Worm (Caenorhabditis elegans): ENCODE measurements around the gene D1054.10.

The D1054.10 gene

DNA sequence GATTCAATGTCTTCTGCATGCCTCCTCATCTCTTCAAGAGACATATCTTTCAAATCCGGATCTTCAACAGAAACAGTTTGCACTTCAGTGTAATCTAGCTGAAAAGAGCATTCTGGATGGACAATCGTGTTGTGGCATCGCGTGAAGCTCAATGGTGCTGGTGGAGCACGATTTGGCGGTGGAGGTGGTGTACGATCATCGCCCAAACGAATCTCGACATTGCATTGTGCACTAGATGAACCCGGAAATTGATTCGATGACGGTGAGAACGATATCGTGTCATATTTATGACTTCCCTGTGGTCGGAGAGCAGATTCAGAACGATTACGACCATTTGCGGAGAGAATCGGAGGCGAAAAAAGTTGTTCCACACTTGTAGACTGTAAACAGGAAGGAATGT lies 19.5 kb downstream of the D1054.10 start:
- TF ChIP-seq ceh-22 (tag; optimal IDR thresholded peaks at IDR 0.05) (no peak), ceh-24 (tag; optimal IDR thresholded peaks at IDR 0.05) (no peak), ceh-2 (tag; optimal IDR thresholded peaks at IDR 0.05) (no peak), pros-1 (tag; optimal IDR thresholded peaks at IDR 0.05) (no peak), syd-9 (tag; optimal IDR thresholded peaks at IDR 0.05) (no peak), gmeb-2 (tag; optimal IDR thresholded peaks at IDR 0.05) (no peak), ttx-3 (tag; optimal IDR thresholded peaks at IDR 0.05) (no peak), ceh-34 (tag; optimal IDR thresholded peaks at IDR 0.05) (no peak), tbx-2 (tag; optimal IDR thresholded peaks at IDR 0.05) (no peak), unc-55 (GFP tag; optimal IDR thresholded peaks at IDR 0.05) (no peak), sox-2 (GFP tag; IDR thresholded peaks at IDR 0.05) (no peak), che-1 (tag; optimal IDR thresholded peaks at IDR 0.05) (no peak), elt-4 (tag; optimal IDR thresholded peaks at IDR 0.05) (no peak), ceh-18 (tag; optimal IDR thresholded peaks at IDR 0.05) (no peak), Y22D7AL.16 (tag; optimal IDR thresholded peaks at IDR 0.05) (no peak), pha-4 (tag; optimal IDR thresholded peaks at IDR 0.05) (no peak), hlh-8 (tag; optimal IDR thresholded peaks at IDR 0.05) (no peak), hlh-15 (tag; optimal IDR thresholded peaks at IDR 0.05) (no peak), zip-5 (tag; optimal IDR thresholded peaks at IDR 0.05) (no peak)

DNA sequence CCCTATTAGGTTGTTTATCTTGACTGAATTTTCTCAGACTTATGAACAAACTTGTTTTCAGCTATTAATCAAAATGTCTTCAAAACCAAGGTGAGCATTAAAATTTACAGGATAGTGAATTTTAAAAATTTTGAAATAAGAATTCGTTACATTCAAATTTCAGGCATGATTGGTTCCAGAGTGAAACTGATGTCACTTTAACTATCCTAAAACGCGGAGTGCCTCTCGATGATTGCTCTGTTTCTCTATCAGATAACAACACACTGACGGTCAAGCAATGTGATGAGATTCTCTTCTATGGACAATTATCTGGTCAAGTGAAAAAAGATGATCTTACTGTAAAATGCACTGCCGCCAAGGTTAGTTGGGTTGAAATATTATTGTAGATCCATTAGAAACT lies 21.3 kb downstream of the D1054.10 start, which contains the start of gene D1054.3:
D1054.3 (plus strand) TSS at position 62 of the 400 bp plus-strand sequence.
- TF ChIP-seq sdc-2 (tag; optimal IDR thresholded peaks at IDR 0.05) (no peak), ceh-48 (tag; optimal IDR thresholded peaks at IDR 0.05) (no peak), K02D7.2 (tag; optimal IDR thresholded peaks at IDR 0.05) (no peak), unc-42 (tag; optimal IDR thresholded peaks at IDR 0.05) (no peak), ceh-18 (tag; optimal IDR thresholded peaks at IDR 0.05) (no peak), ztf-16 (tag; optimal IDR thresholded peaks at IDR 0.05) (no peak), sox-2 (GFP tag; IDR thresholded peaks at IDR 0.05) (no peak), syd-9 (tag; optimal IDR thresholded peaks at IDR 0.05) (no peak), hlh-30 (tag; optimal IDR thresholded peaks at IDR 0.05; ENCODE audit: insufficient read depth) (no peak), C38D4.7 (GFP tag; optimal IDR thresholded peaks at IDR 0.05) (no peak), ref-2 (tag; optimal IDR thresholded peaks at IDR 0.05) (no peak), hlh-8 (tag; optimal IDR thresholded peaks at IDR 0.05) (no peak), fax-1 (tag; optimal IDR thresholded peaks at IDR 0.05) (no peak), fkh-6 (tag; optimal IDR thresholded peaks at IDR 0.05) (no peak), pat-9 (tag; optimal IDR thresholded peaks at IDR 0.05) (no peak), nfya-1 (tag; optimal IDR thresholded peaks at IDR 0.05) (no peak)

DNA sequence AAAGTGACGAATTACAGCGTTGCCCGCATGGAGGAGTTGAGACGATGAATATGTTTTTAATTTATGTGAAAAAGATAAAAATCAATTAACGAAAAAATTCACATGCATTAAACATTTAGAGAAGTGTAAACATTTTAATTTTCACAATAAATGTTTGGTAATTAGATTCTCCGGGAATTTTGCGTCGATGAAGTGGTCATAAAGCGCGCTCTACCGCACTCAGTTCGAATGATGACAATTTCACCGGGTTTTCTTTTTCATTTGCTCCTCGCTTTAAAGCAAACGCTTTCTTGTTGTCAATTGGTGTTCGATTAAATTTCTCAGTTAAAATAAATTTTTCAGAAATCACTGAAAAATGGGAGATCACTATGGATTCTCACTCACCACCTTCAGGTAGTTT lies 22.6 kb downstream of the D1054.10 start, which contains the start of the genes D1054.1 and pas-2:
D1054.1 (minus strand) TSS at position 192 of the 400 bp plus-strand sequence.
pas-2 (plus strand) TSS at position 343 of the 400 bp plus-strand sequence.
- TF ChIP-seq pros-1 (tag; optimal IDR thresholded peaks at IDR 0.05) (no peak), unc-42 (tag; optimal IDR thresholded peaks at IDR 0.05) (peak; percentile 90)

DNA sequence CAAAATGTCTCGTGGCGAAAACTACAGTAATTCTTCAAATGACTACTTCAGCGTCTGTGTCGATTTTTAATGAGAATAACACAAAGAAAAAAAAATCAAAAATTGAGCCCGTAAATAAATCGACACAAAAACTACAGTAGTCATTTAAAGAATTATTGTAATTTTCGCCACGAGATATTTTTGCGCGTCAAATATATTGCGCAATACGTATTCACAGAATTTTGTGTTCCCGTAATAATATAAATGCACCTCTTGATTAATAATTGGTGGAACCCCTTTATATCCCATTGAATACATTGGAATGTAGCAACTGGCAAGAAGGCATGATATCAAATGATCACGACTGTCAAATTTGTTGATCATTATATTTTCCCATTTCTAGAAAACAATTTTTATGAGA lies 23.8 kb downstream of the D1054.10 start:
- TF ChIP-seq F13H6.1 (tag; optimal IDR thresholded peaks at IDR 0.05), result no peak
- TF ChIP-seq mec-3 (tag; optimal IDR thresholded peaks at IDR 0.05; ENCODE audit: borderline replicate concordance), result no peak
- TF ChIP-seq hlh-15 (tag; optimal IDR thresholded peaks at IDR 0.05), result no peak
- TF ChIP-seq unc-86 (tag; optimal IDR thresholded peaks at IDR 0.05), result no peak
- TF ChIP-seq pag-3 (tag; optimal IDR thresholded peaks at IDR 0.05; ENCODE audit: borderline replicate concordance), result no peak
- no peak for TF ChIP-seq hlh-6 (tag; optimal IDR thresholded peaks at IDR 0.05)
- TF ChIP-seq lin-11 (tag; optimal IDR thresholded peaks at IDR 0.05), result no peak
- no peak for TF ChIP-seq C08G9.2 (tag; optimal IDR thresholded peaks at IDR 0.05)
- no peak for TF ChIP-seq tbx-7 (tag; optimal IDR thresholded peaks at IDR 0.05)
- TF ChIP-seq nfya-1 (tag; optimal IDR thresholded peaks at IDR 0.05), result no peak
- no peak for TF ChIP-seq fkh-6 (tag; optimal IDR thresholded peaks at IDR 0.05)
- TF ChIP-seq nhr-232 (tag; optimal IDR thresholded peaks at IDR 0.05), result no peak
- no peak for TF ChIP-seq ets-4 (tag; optimal IDR thresholded peaks at IDR 0.05)
- no peak for TF ChIP-seq rnt-1 (tag; optimal IDR thresholded peaks at IDR 0.05)
